Fruit fly (Drosophila melanogaster): ENCODE data around the gene CG11327.

The CG11327 gene

DNA sequence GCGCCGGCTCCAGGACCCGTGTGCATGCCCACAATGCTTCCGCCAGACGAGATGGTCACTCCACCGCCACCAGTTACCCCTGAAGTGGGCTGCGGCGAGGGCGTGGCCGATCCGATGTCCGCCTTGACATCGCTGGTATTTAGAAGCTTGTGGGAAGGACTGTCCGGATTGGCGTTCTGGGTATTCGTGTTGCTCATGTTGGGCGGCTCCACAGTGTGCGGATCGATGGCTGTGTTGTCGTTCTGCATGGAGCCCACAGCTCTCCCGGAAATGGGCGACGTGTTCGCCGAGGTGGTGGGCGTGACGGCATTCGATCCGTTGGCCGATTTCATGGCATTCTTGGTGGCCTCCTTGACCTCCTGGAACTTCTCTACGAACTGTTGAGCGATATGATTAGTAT, 35.2 kb upstream of the CG11327 start:
- TF ChIP-seq CG17328 (GFP tag; IDR thresholded peaks at IDR 0.05): 0 out of 2 replicates have a peak, but pooled peaks have one; percentile 10
- TF ChIP-seq caup (GFP tag; optimal IDR thresholded peaks at IDR 0.05; ENCODE audit: severe bottlenecking): no peak
- peak; percentile 92 for TF ChIP-seq Ets65A (GFP tag)
- TF ChIP-seq Neu2 (GFP tag; optimal IDR thresholded peaks at IDR 0.05; ENCODE audit: borderline replicate concordance): no peak
- 0 out of 3 replicates have a peak, but pooled peaks have one; percentile 23 for TF ChIP-seq ci (GFP tag; IDR thresholded peaks at IDR 0.05)
- no peak for TF ChIP-seq seq (GFP tag; IDR thresholded peaks at IDR 0.05)

DNA sequence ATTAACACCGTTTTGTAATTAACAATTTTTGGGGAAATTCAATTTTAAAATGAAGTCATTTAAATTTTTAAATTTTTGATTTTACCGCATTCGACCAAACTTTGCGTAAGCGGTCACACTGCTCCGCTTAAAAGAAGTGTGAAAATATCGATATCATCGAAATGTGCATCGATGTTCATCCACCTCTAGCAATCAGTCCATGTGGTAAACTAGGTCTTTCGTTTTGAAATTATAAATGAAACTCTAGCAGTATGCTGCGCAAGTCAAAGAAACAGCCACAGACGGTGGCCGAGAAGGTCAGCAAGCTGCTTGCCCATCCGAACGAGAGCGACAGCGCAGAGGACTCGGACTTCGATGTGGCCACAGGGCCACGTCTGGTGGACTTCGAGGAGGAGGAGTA, 30.9 kb upstream of the CG11327 start, which contains the start of gene Aatf:
TSS of gene Aatf (plus strand) at position 166 of the 400 bp plus-strand sequence.
- no peak for TF ChIP-seq Ada2b (GFP tag; IDR thresholded peaks at IDR 0.05)
- TF ChIP-seq CG8944 (GFP tag; optimal IDR thresholded peaks at IDR 0.05): no peak
- TF ChIP-seq Doc2 (GFP tag; IDR thresholded peaks at IDR 0.05): no peak
- TF ChIP-seq CG7987 (GFP tag; optimal IDR thresholded peaks at IDR 0.05): no peak
- no peak for TF ChIP-seq sob (GFP tag; IDR thresholded peaks at IDR 0.05)
- no peak for TF ChIP-seq CG2875 (GFP tag; optimal IDR thresholded peaks at IDR 0.05)
- TF ChIP-seq B-H1 (GFP tag; IDR thresholded peaks at IDR 0.05): no peak
- no peak for TF ChIP-seq CG8281 (tag; optimal IDR thresholded peaks at IDR 0.05)
- no peak for TF ChIP-seq CG4707 (GFP tag; optimal IDR thresholded peaks at IDR 0.05)
- TF ChIP-seq CG11723 (GFP tag; optimal IDR thresholded peaks at IDR 0.05): no peak
- no peak for TF ChIP-seq CG7786 (GFP tag; optimal IDR thresholded peaks at IDR 0.05)
- peak; percentile 15 for TF ChIP-seq Bteb2 (GFP tag; optimal IDR thresholded peaks at IDR 0.05)
- TF ChIP-seq CG10979 (tag; optimal IDR thresholded peaks at IDR 0.05): no peak
- TF ChIP-seq Hmx (GFP tag; optimal IDR thresholded peaks at IDR 0.05): no peak
- no peak for TF ChIP-seq emc (GFP tag; optimal IDR thresholded peaks at IDR 0.05)
- no peak for TF ChIP-seq CG7372 (GFP tag; IDR thresholded peaks at IDR 0.05)
- TF ChIP-seq CoRest (tag; optimal IDR thresholded peaks at IDR 0.05): no peak
- no peak for TF ChIP-seq dysf (GFP tag; IDR thresholded peaks at IDR 0.05)
- no peak for TF ChIP-seq eyg (GFP tag; optimal IDR thresholded peaks at IDR 0.05)
- no peak for TF ChIP-seq Chrac-16 (GFP tag; optimal IDR thresholded peaks at IDR 0.05)
- no peak for TF ChIP-seq ttk (GFP tag; IDR thresholded peaks at IDR 0.05)
- TF ChIP-seq CG4328 (GFP tag; optimal IDR thresholded peaks at IDR 0.05): no peak
- TF ChIP-seq org-1 (GFP tag; optimal IDR thresholded peaks at IDR 0.05): no peak
- no peak for TF ChIP-seq gce (GFP tag; IDR thresholded peaks at IDR 0.05)
- no peak for TF ChIP-seq CG5180 (GFP tag; optimal IDR thresholded peaks at IDR 0.05)
- no peak for TF ChIP-seq az2 (GFP tag; optimal IDR thresholded peaks at IDR 0.05)
- no peak for TF ChIP-seq dmrt99B (tag; optimal IDR thresholded peaks at IDR 0.05)
- TF ChIP-seq pb (GFP tag; optimal IDR thresholded peaks at IDR 0.05): no peak
- no peak for TF ChIP-seq BtbVII (GFP tag; optimal IDR thresholded peaks at IDR 0.05)
- no peak for TF ChIP-seq HHEX (GFP tag; optimal IDR thresholded peaks at IDR 0.05)
- no peak for TF ChIP-seq Blimp-1 (GFP tag; optimal IDR thresholded peaks at IDR 0.05)
- TF ChIP-seq nerfin-1 (tag; optimal IDR thresholded peaks at IDR 0.05): no peak
- TF ChIP-seq E2f1 (GFP tag; IDR thresholded peaks at IDR 0.05): no peak
- no peak for TF ChIP-seq dpn (GFP tag; optimal IDR thresholded peaks at IDR 0.05)
- TF ChIP-seq CG11504 (tag; optimal IDR thresholded peaks at IDR 0.05): no peak
- TF ChIP-seq Hmr (GFP tag; optimal IDR thresholded peaks at IDR 0.05): no peak
- no peak for TF ChIP-seq sqz (GFP tag; optimal IDR thresholded peaks at IDR 0.05)
- TF ChIP-seq Nf-YA (GFP tag; IDR thresholded peaks at IDR 0.05): no peak
- peak; percentile 59; the same call in 2 of the 3 replicates for TF ChIP-seq CG14860 (GFP tag; IDR thresholded peaks at IDR 0.05; ENCODE audit: partially characterized antibody)
- TF ChIP-seq Bdp1 (GFP tag; optimal IDR thresholded peaks at IDR 0.05): no peak
- no peak for TF ChIP-seq CG1832 (GFP tag; optimal IDR thresholded peaks at IDR 0.05)
- TF ChIP-seq CrebB (tag; optimal IDR thresholded peaks at IDR 0.05): no peak
- TF ChIP-seq Oaz (GFP tag; IDR thresholded peaks at IDR 0.05): no peak
- peak; percentile 55 for TF ChIP-seq stwl (tag; optimal IDR thresholded peaks at IDR 0.05)
- TF ChIP-seq H15 (GFP tag; IDR thresholded peaks at IDR 0.05): no peak

Measured in whole organism, embryonic.